Fruit fly (Drosophila melanogaster) whole organism, embryonic: ENCODE results near the gene PH4alphaNE2.

ENCODE experiments used
- CG4424 ChIP-seq: fragments of 200-800 bp; sonication (Bioruptor generic); optimal IDR thresholded peaks from 3 replicates; lab custom pipeline; 2016; ENCODE audit warnings: missing biosample characterization, missing genetic modification characterization
- row ChIP-seq: fragments of 200-800 bp; sonication (Bioruptor generic); IDR thresholded peaks from 3 replicates; pipeline ENCODE4 v1.3.6; 2022; ENCODE audit warnings: missing biosample characterization, missing genetic modification characterization
- shn ChIP-seq: fragments of 200-800 bp; sonication (Bioruptor generic); optimal IDR thresholded peaks from 3 replicates; lab custom pipeline; 2016; ENCODE audit warnings: missing biosample characterization, missing genetic modification characterization
- toy ChIP-seq: fragments of 200-800 bp; sonication (Bioruptor generic); IDR thresholded peaks from 2 replicates; pipeline ENCODE4 v1.3.6; 2022; ENCODE audit warnings: missing biosample characterization, missing genetic modification characterization

- TF ChIP-seq CG4424 (GFP tag; lab: Kevin White, UChicago), result no peak
- no peak for TF ChIP-seq row (GFP tag; lab: Robert Waterston, UW)
- no peak for TF ChIP-seq toy (GFP tag; lab: Robert Waterston, UW)
- no peak for TF ChIP-seq shn
These were observed 47.8 kb downstream of the PH4alphaNE2 start for dm6 chr3R:30464244-30464643.
